Worm (Caenorhabditis elegans): ENCODE measurements around the gene cnx-1.
A peak's percentile ranks its signal among the peaks of the same experiment; 100 is the strongest.

cnx-1 gene

ce11 chrIII:9775916-9776315 is 41.0 kb downstream of the cnx-1 start:
- TF ChIP-seq M03D4.4 (tag; optimal IDR thresholded peaks at IDR 0.05) (no peak), mab-5 (tag; optimal IDR thresholded peaks at IDR 0.05) (no peak), nhr-76 (tag; optimal IDR thresholded peaks at IDR 0.05) (no peak), nhr-28 (tag; optimal IDR thresholded peaks at IDR 0.05) (no peak), unc-39 (tag; optimal IDR thresholded peaks at IDR 0.05) (no peak), drap-1 (GFP tag; optimal IDR thresholded peaks at IDR 0.05) (no peak), unc-120 (tag; optimal IDR thresholded peaks at IDR 0.05; ENCODE audit: poor library complexity, severe bottlenecking) (no peak), elt-1 (tag; optimal IDR thresholded peaks at IDR 0.05; ENCODE audit: borderline replicate concordance, insufficient read depth) (no peak), elt-3 (tag; optimal IDR thresholded peaks at IDR 0.05) (no peak), flh-1 (GFP tag; optimal IDR thresholded peaks at IDR 0.05) (no peak), hlh-1 (tag; optimal IDR thresholded peaks at IDR 0.05) (no peak), blmp-1 (tag; optimal IDR thresholded peaks at IDR 0.05) (no peak), nhr-237 (tag; optimal IDR thresholded peaks at IDR 0.05) (no peak), unc-62 (GFP tag; optimal IDR thresholded peaks at IDR 0.05) (no peak), nhr-12 (tag; optimal IDR thresholded peaks at IDR 0.05) (no peak), mep-1 (tag; optimal IDR thresholded peaks at IDR 0.05) (no peak), ces-1 (GFP tag; optimal IDR thresholded peaks at IDR 0.05) (no peak), tbx-8 (GFP tag; optimal IDR thresholded peaks at IDR 0.05) (no peak), ztf-11 (tag; optimal IDR thresholded peaks at IDR 0.05) (no peak), lin-32 (GFP tag; optimal IDR thresholded peaks at IDR 0.05) (no peak)

- TF ChIP-seq snpc-4 (tag; optimal IDR thresholded peaks at IDR 0.05) (no peak), unc-39 (tag; optimal IDR thresholded peaks at IDR 0.05) (no peak), ceh-83 (GFP tag; optimal IDR thresholded peaks at IDR 0.05) (no peak), ham-2 (GFP tag; optimal IDR thresholded peaks at IDR 0.05) (no peak), lin-13 (tag; optimal IDR thresholded peaks at IDR 0.05) (no peak), nhr-12 (tag; optimal IDR thresholded peaks at IDR 0.05) (no peak)
These were observed 44.5 kb downstream of the cnx-1 start for ce11 chrIII:9772394-9772793.

- TF ChIP-seq flh-1 (GFP tag; optimal IDR thresholded peaks at IDR 0.05) = no peak
- TF ChIP-seq pha-4 (tag; optimal IDR thresholded peaks at IDR 0.05) = no peak
- TF ChIP-seq nhr-2 (tag; optimal IDR thresholded peaks at IDR 0.05) = no peak
- TF ChIP-seq drap-1 (GFP tag; optimal IDR thresholded peaks at IDR 0.05) = no peak
- no peak for TF ChIP-seq nhr-28 (tag; optimal IDR thresholded peaks at IDR 0.05)
- no peak for TF ChIP-seq unc-39 (tag; optimal IDR thresholded peaks at IDR 0.05)
- TF ChIP-seq unc-62 (GFP tag; optimal IDR thresholded peaks at IDR 0.05) = no peak
- no peak for TF ChIP-seq elt-3 (tag; optimal IDR thresholded peaks at IDR 0.05)
- TF ChIP-seq sem-2 (GFP tag; optimal IDR thresholded peaks at IDR 0.05) = no peak
- no peak for TF ChIP-seq unc-120 (tag; optimal IDR thresholded peaks at IDR 0.05; ENCODE audit: poor library complexity, severe bottlenecking)
- no peak for TF ChIP-seq lin-13 (tag; optimal IDR thresholded peaks at IDR 0.05)
- no peak for TF ChIP-seq M03D4.4 (tag; optimal IDR thresholded peaks at IDR 0.05)
- no peak for TF ChIP-seq mab-5 (tag; optimal IDR thresholded peaks at IDR 0.05)
- no peak for TF ChIP-seq mep-1 (tag; optimal IDR thresholded peaks at IDR 0.05)
These were observed 46.3 kb downstream of the cnx-1 start for ce11 chrIII:9770590-9770989.

ce11 chrIII:9768023-9768422 is 48.9 kb downstream of the cnx-1 start:
- TF ChIP-seq ztf-11 (tag; optimal IDR thresholded peaks at IDR 0.05) (no peak), lin-32 (GFP tag; optimal IDR thresholded peaks at IDR 0.05) (peak; percentile 24), M03D4.4 (tag; optimal IDR thresholded peaks at IDR 0.05) (no peak)

- TF ChIP-seq ztf-11 (tag; optimal IDR thresholded peaks at IDR 0.05) (no peak), hlh-1 (tag; optimal IDR thresholded peaks at IDR 0.05) (no peak), mab-5 (tag; optimal IDR thresholded peaks at IDR 0.05) (no peak), cnd-1 (tag; optimal IDR thresholded peaks at IDR 0.05) (no peak), zip-8 (tag; optimal IDR thresholded peaks at IDR 0.05) (no peak), elt-3 (tag; optimal IDR thresholded peaks at IDR 0.05) (no peak), lin-32 (GFP tag; optimal IDR thresholded peaks at IDR 0.05) (no peak), drap-1 (GFP tag; optimal IDR thresholded peaks at IDR 0.05) (no peak), nhr-2 (tag; optimal IDR thresholded peaks at IDR 0.05) (no peak), mls-2 (tag; optimal IDR thresholded peaks at IDR 0.05) (no peak), nhr-28 (tag; optimal IDR thresholded peaks at IDR 0.05) (no peak)
These were observed 49.8 kb downstream of the cnx-1 start for ce11 chrIII:9767095-9767494.

- TF ChIP-seq lsy-2 (tag; optimal IDR thresholded peaks at IDR 0.05) (peak; percentile 69), cnd-1 (tag; optimal IDR thresholded peaks at IDR 0.05) (no peak), ces-1 (GFP tag; optimal IDR thresholded peaks at IDR 0.05) (peak; percentile 76), unc-62 (GFP tag; optimal IDR thresholded peaks at IDR 0.05) (peak; percentile 21), ceh-39 (tag; optimal IDR thresholded peaks at IDR 0.05) (peak; percentile 42)
These were observed 50.8 kb downstream of the cnx-1 start, which contains the start of gene cbp-1 for ce11 chrIII:9766175-9766574. Gene cbp-1 (plus strand): TSS chrIII:9766509.
